Fruit fly (Drosophila melanogaster): ENCODE measurements around the gene CG3842.

Gene CG3842

dm6 chrX:6311516-6311915, 26.0 kb upstream of the CG3842 start (continued):
- TF ChIP-seq cato (GFP tag; optimal IDR thresholded peaks at IDR 0.05; ENCODE audit: borderline replicate concordance) = no peak
- TF ChIP-seq Atf-2 (GFP tag; optimal IDR thresholded peaks at IDR 0.05) = no peak
- TF ChIP-seq hkb (optimal IDR thresholded peaks at IDR 0.05) = no peak
- TF ChIP-seq hkb (GFP tag; IDR thresholded peaks at IDR 0.05) = 0 out of 2 replicates have a peak, but pooled peaks have one; percentile 26
- TF ChIP-seq tup (GFP tag; optimal IDR thresholded peaks at IDR 0.05) = no peak
- TF ChIP-seq CG2678 (tag; optimal IDR thresholded peaks at IDR 0.05) = peak; percentile 36
- no peak for TF ChIP-seq chinmo (GFP tag; IDR thresholded peaks at IDR 0.05; ENCODE audit: partially characterized antibody)
- TF ChIP-seq CG6689 (GFP tag; IDR thresholded peaks at IDR 0.05) = peak; percentile 27; the same call in 1 of the 2 replicates
- TF ChIP-seq Rfx (GFP tag; IDR thresholded peaks at IDR 0.05) = peak; percentile 53
- TF ChIP-seq B-H2 (GFP tag; optimal IDR thresholded peaks at IDR 0.05) = no peak
- peak; percentile 3 for TF ChIP-seq CG1603 (tag; optimal IDR thresholded peaks at IDR 0.05)
- TF ChIP-seq ind (GFP tag; optimal IDR thresholded peaks at IDR 0.05) = peak; percentile 22

- no peak for TF ChIP-seq pros (GFP tag; optimal IDR thresholded peaks at IDR 0.05)
- no peak for TF ChIP-seq HmgZ (tag; optimal IDR thresholded peaks at IDR 0.05)
- no peak for TF ChIP-seq prd (optimal IDR thresholded peaks at IDR 0.05)
- TF ChIP-seq prd (GFP tag; IDR thresholded peaks at IDR 0.05) = no peak
- TF ChIP-seq sens (GFP tag) = peak; percentile 61
- TF ChIP-seq Med (GFP tag) = peak; percentile 54
- TF ChIP-seq CG10959 (GFP tag; IDR thresholded peaks at IDR 0.05) = no peak
- no peak for TF ChIP-seq dan (GFP tag; IDR thresholded peaks at IDR 0.05)
- no peak for TF ChIP-seq CG30020 (tag; optimal IDR thresholded peaks at IDR 0.05)
- no peak for TF ChIP-seq Side (GFP tag; optimal IDR thresholded peaks at IDR 0.05)
- TF ChIP-seq CG11504 (tag; optimal IDR thresholded peaks at IDR 0.05) = peak; percentile 4
These were observed 22.0 kb upstream of the CG3842 start for dm6 chrX:6315583-6315982.

dm6 chrX:6316858-6317474, 20.6 kb upstream of the CG3842 start:
- no peak for TF ChIP-seq Hmx (GFP tag; optimal IDR thresholded peaks at IDR 0.05)
- no peak for TF ChIP-seq YL-1 (GFP tag; optimal IDR thresholded peaks at IDR 0.05)
- no peak for TF ChIP-seq Dip2 (GFP tag; IDR thresholded peaks at IDR 0.05)
- no peak for TF ChIP-seq CG6254 (GFP tag; optimal IDR thresholded peaks at IDR 0.05)
- no peak for TF ChIP-seq Mes4 (GFP tag; optimal IDR thresholded peaks at IDR 0.05)
- no peak for TF ChIP-seq HLH4C (GFP tag; IDR thresholded peaks at IDR 0.05; ENCODE audit: partially characterized antibody)
- peak; percentile 51 for TF ChIP-seq BtbVII (GFP tag; optimal IDR thresholded peaks at IDR 0.05)
- TF ChIP-seq CG10147 (GFP tag; optimal IDR thresholded peaks at IDR 0.05) = peak; percentile 64
- no peak for TF ChIP-seq oc (tag; optimal IDR thresholded peaks at IDR 0.05)
- peak; percentile 35 for TF ChIP-seq CG12299 (tag; optimal IDR thresholded peaks at IDR 0.05)
- TF ChIP-seq CG18619 (GFP tag; optimal IDR thresholded peaks at IDR 0.05) = peak; percentile 66
- no peak for TF ChIP-seq Bgb (GFP tag; IDR thresholded peaks at IDR 0.05; ENCODE audit: partially characterized antibody)
- no peak for TF ChIP-seq bbx (GFP tag; IDR thresholded peaks at IDR 0.05; ENCODE audit: partially characterized antibody)
- TF ChIP-seq CG11398 (GFP tag; optimal IDR thresholded peaks at IDR 0.05) = no peak
- TF ChIP-seq corto (GFP tag; optimal IDR thresholded peaks at IDR 0.05) = no peak
- no peak for TF ChIP-seq Hr39 (optimal IDR thresholded peaks at IDR 0.05)
- no peak for TF ChIP-seq CG11723 (GFP tag; optimal IDR thresholded peaks at IDR 0.05)
- no peak for TF ChIP-seq tll (GFP tag; optimal IDR thresholded peaks at IDR 0.05)
- no peak for TF ChIP-seq amos (GFP tag; IDR thresholded peaks at IDR 0.05; ENCODE audit: partially characterized antibody)
- no peak for TF ChIP-seq CG5953 (GFP tag; IDR thresholded peaks at IDR 0.05)
- peak; percentile 65 for TF ChIP-seq CG13296 (GFP tag; optimal IDR thresholded peaks at IDR 0.05)
- TF ChIP-seq CG1647 (GFP tag; optimal IDR thresholded peaks at IDR 0.05) = no peak
- TF ChIP-seq wdn (GFP tag; IDR thresholded peaks at IDR 0.05) = peak; percentile 66
- no peak for TF ChIP-seq insv (GFP tag; optimal IDR thresholded peaks at IDR 0.05)
- TF ChIP-seq Ssrp (tag; optimal IDR thresholded peaks at IDR 0.05) = no peak
- 0 out of 3 replicates have a peak, but pooled peaks have one; percentile 23 for TF ChIP-seq croc (GFP tag; conservative IDR thresholded peaks at IDR 0.05)

Data from whole organism, embryonic.